Worm (Caenorhabditis elegans) whole organism, L4/young adult: ENCODE measurements around the gene Y50E8A.10.

Experiments used
- W03F9.2 ChIP-seq: fragments of 150-350 bp; optimal IDR thresholded peaks from 2 replicates; lab custom pipeline; 2014; ENCODE audit warnings: missing biosample characterization, missing genetic modification characterization
- dao-5 ChIP-seq: sonication (generic microtip); optimal IDR thresholded peaks from 2 replicates; lab custom pipeline; 2016; ENCODE audit warnings: missing genotype, missing genetic modification characterization, moderate library complexity, missing compliant biosample characterization
- him-1 ChIP-seq: sonication (generic microtip); optimal IDR thresholded peaks from 2 replicates; lab custom pipeline; 2016; ENCODE audit warnings: missing genotype, missing genetic modification reagents, missing genetic modification characterization, missing compliant biosample characterization

ce11 chrV:14800402-14800801 is 20.6 kb downstream of the Y50E8A.10 start:
- TF ChIP-seq him-1 (no peak), W03F9.2 (tag; lab: Kevin White, UChicago) (no peak), dao-5 (no peak)
